Worm (Caenorhabditis elegans) whole organism, midembryonic: ENCODE results near the gene B0496.6.
"Not testable (repeated sequence)": the region's sequence is repeated elsewhere in the genome, so short reads cannot be mapped to it uniquely, and the experiment has no call there.

Experiments
- klf-2 ChIP-seq: fragments of 200-800 bp; sonication (Bioruptor generic); conservative IDR thresholded peaks from 2 replicates; pipeline ENCODE4 v1.3.6; 2022; ENCODE audit warnings: missing genetic modification reagents, missing genetic modification characterization, missing compliant biosample characterization
- med-1 ChIP-seq: sonication (generic microtip); optimal IDR thresholded peaks from 2 replicates; lab custom pipeline; 2017; ENCODE audit warnings: missing genetic modification characterization, mild to moderate bottlenecking, missing compliant biosample characterization, antibody characterized with exemption, missing genetic modification reagents; ENCODE audit not compliant: insufficient read depth
- ztf-29 ChIP-seq: fragments of 200-800 bp; sonication (Bioruptor generic); IDR thresholded peaks from 2 replicates; pipeline ENCODE4 v1.3.6; 2022; ENCODE audit warnings: missing genetic modification reagents, missing genetic modification characterization, missing compliant biosample characterization

DNA sequence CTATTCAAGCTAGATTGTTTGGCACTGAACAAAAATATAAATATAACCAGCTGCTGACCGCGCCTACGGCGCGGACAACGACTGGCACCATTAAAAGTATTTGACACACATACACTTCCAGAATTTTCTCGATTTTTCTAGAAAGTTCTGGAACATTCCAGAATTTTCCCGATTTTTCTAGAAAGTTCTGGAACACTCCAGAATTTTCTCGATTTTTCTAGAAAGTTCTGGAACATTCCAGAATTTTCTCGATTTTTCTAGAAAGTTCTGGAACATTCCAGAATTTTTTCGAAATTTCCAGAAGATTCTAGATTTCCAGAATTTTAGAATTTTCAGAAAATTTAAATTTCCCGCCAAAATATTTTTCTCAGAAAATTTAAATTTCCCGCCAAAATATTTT, 22.1 kb downstream of the B0496.6 start:
- TF ChIP-seq ztf-29, klf-2, med-1: not testable (repeated sequence)
